Worm (Caenorhabditis elegans) whole organism, L4 larva: ENCODE results near the gene C04G6.2.

ENCODE experiments used
- ceh-62 ChIP-seq: sonication (generic microtip); optimal IDR thresholded peaks from 2 replicates; lab custom pipeline; 2017; ENCODE audit warnings: missing biosample characterization, missing genetic modification characterization
- pha-4 ChIP-seq, 2 experiments: fragments of 150-350 bp in 1 of 2; fragments of 200-800 bp in 1 of 2; sonication (Bioruptor generic) in 1 of 2; IDR thresholded peaks in 1 of 2; optimal IDR thresholded peaks in 1 of 2; 2 replicates each; pipeline versions ENCODE4 v1.3.6 to Lab custom; 2014 to 2022; ENCODE audit warnings: missing genetic modification characterization in 2 of 2, missing genetic modification reagents in 2 of 2, missing biosample characterization in 1 of 2, missing compliant biosample characterization in 1 of 2
- skn-1 ChIP-seq: fragments of 150-350 bp; optimal IDR thresholded peaks from 2 replicates; lab custom pipeline; 2014; ENCODE audit warnings: missing biosample characterization, missing genetic modification characterization
- unc-39 ChIP-seq: sonication (generic microtip); optimal IDR thresholded peaks from 2 replicates; lab custom pipeline; 2017; ENCODE audit warnings: missing biosample characterization, missing genetic modification characterization

DNA sequence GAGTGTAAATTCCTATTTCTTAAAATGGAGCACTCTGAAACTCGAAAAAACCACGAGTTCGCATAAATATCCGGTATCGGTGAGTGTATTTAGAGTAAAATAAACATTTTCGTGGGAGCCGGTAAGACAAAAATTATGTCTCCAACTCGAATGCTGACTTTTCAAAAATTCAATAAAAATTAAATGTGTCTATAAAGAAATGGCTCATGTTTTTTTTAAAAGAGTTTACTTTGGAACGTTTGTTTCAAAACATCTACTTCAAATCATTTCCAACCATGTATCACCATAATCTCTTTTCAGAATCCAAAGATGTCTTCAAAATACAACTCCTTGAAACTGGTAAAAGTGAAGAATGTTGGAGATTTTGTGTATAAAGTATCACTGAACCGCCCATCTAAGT lies 49.6 kb downstream of the C04G6.2 start, which contains the start of gene F58A6.1:
- no peak for TF ChIP-seq ceh-62 (tag; lab: Kevin White, UChicago)
- TF ChIP-seq unc-39 (tag; lab: Kevin White, UChicago): no peak
- no peak for TF ChIP-seq skn-1 (tag; lab: Kevin White, UChicago)
- TF ChIP-seq pha-4 (GFP tag; IDR thresholded peaks at IDR 0.05; lab: Robert Waterston, UW): no peak
- no peak for TF ChIP-seq pha-4 (tag; optimal IDR thresholded peaks at IDR 0.05; lab: Kevin White, UChicago)
